Worm (Caenorhabditis elegans) whole organism, young adult: ENCODE data around the gene bath-42.

Source experiments
- B0019.2 ChIP-seq: fragments of 200-800 bp; sonication (Bioruptor generic); conservative IDR thresholded peaks from 2 replicates; pipeline ENCODE4 v1.3.6; 2022; ENCODE audit warnings: missing genetic modification reagents, missing genetic modification characterization, missing compliant biosample characterization
- C06A6.2 ChIP-seq: fragments of 200-800 bp; sonication (Bioruptor generic); conservative IDR thresholded peaks from 2 replicates; pipeline ENCODE4 v1.3.6; 2022; ENCODE audit warnings: missing genetic modification characterization, missing compliant biosample characterization
- F10E7.11 ChIP-seq: sonication (generic microtip); optimal IDR thresholded peaks from 2 replicates; lab custom pipeline; 2017; ENCODE audit warnings: mild to moderate bottlenecking, missing genetic modification characterization, moderate library complexity, missing compliant biosample characterization
- F37B4.10 ChIP-seq: fragments of 200-800 bp; sonication (Bioruptor generic); IDR thresholded peaks from 2 replicates; pipeline ENCODE4 v1.3.6; 2022; ENCODE audit warnings: missing genetic modification characterization, missing compliant biosample characterization
- F49E8.2 ChIP-seq: sonication (generic microtip); optimal IDR thresholded peaks from 3 replicates; lab custom pipeline; 2017; ENCODE audit warnings: missing genetic modification characterization, mild to moderate bottlenecking, missing compliant biosample characterization, antibody characterized with exemption, moderate library complexity; ENCODE audit not compliant: insufficient read depth
- F52B5.7 ChIP-seq: sonication (generic microtip); optimal IDR thresholded peaks from 2 replicates; lab custom pipeline; 2016; ENCODE audit warnings: mild to moderate bottlenecking, missing genetic modification characterization, missing compliant biosample characterization
- F57A8.1 ChIP-seq: fragments of 200-800 bp; sonication (Bioruptor generic); optimal IDR thresholded peaks from 2 replicates; lab custom pipeline; 2018; ENCODE audit warnings: mild to moderate bottlenecking, missing genetic modification characterization, moderate library complexity, missing compliant biosample characterization
- Y53F4B.3 ChIP-seq: fragments of 200-800 bp; sonication (Bioruptor generic); IDR thresholded peaks from 2 replicates; pipeline ENCODE4 v1.3.6; 2022; ENCODE audit warnings: missing genetic modification reagents, missing genetic modification characterization, missing compliant biosample characterization
- Y53G8AR.9 ChIP-seq: fragments of 200-800 bp; sonication (Bioruptor generic); conservative IDR thresholded peaks from 2 replicates; pipeline ENCODE4 v1.3.6; 2022; ENCODE audit warnings: missing genetic modification reagents, missing genetic modification characterization, missing compliant biosample characterization
- Y79H2A.3 ChIP-seq: fragments of 200-800 bp; sonication (Bioruptor generic); conservative IDR thresholded peaks from 2 replicates; pipeline ENCODE4 v1.3.6; 2022; ENCODE audit warnings: missing genetic modification reagents, missing genetic modification characterization, missing compliant biosample characterization
- ZK185.1 ChIP-seq: sonication (generic microtip); optimal IDR thresholded peaks from 2 replicates; lab custom pipeline; 2016; ENCODE audit warnings: mild to moderate bottlenecking, missing genetic modification characterization, missing compliant biosample characterization; ENCODE audit not compliant: poor library complexity, severe bottlenecking
- aptf-2 ChIP-seq: fragments of 200-800 bp; sonication (Bioruptor generic); conservative IDR thresholded peaks from 2 replicates; pipeline ENCODE4 v1.3.6; 2022; ENCODE audit warnings: missing genetic modification reagents, missing genetic modification characterization, missing compliant biosample characterization
- ceh-27 ChIP-seq: fragments of 200-800 bp; sonication (Bioruptor generic); optimal IDR thresholded peaks from 2 replicates; lab custom pipeline; 2018; ENCODE audit warnings: mild to moderate bottlenecking, missing genetic modification characterization, moderate library complexity, missing compliant biosample characterization
- dpff-1 ChIP-seq: sonication (generic microtip); optimal IDR thresholded peaks from 2 replicates; lab custom pipeline; 2017; ENCODE audit warnings: mild to moderate bottlenecking, missing genetic modification characterization, missing compliant biosample characterization
- dpl-1 ChIP-seq: fragments of 150-350 bp; optimal IDR thresholded peaks from 2 replicates; lab custom pipeline; 2014; ENCODE audit warnings: missing biosample characterization, missing genetic modification reagents, missing genetic modification characterization
- efl-1 ChIP-seq: fragments of 150-350 bp; optimal IDR thresholded peaks from 2 replicates; lab custom pipeline; 2014; ENCODE audit warnings: missing biosample characterization, missing genetic modification reagents, missing genetic modification characterization
- egl-44 ChIP-seq: fragments of 200-800 bp; sonication (Bioruptor generic); IDR thresholded peaks from 2 replicates; pipeline ENCODE4 v1.3.6; 2022; ENCODE audit warnings: missing genetic modification reagents, missing genetic modification characterization, missing compliant biosample characterization
- egrh-3 ChIP-seq: fragments of 200-800 bp; sonication (Bioruptor generic); IDR thresholded peaks from 2 replicates; pipeline ENCODE4 v1.3.6; 2022; ENCODE audit warnings: missing genetic modification reagents, missing genetic modification characterization, missing compliant biosample characterization
- ekl-4 ChIP-seq: fragments of 200-800 bp; sonication (Bioruptor generic); IDR thresholded peaks from 2 replicates; pipeline ENCODE4 v1.3.6; 2022; ENCODE audit warnings: missing genetic modification reagents, missing genetic modification characterization, missing compliant biosample characterization
- him-1 ChIP-seq: sonication (generic microtip); optimal IDR thresholded peaks from 2 replicates; lab custom pipeline; 2016; ENCODE audit warnings: missing genotype, missing genetic modification reagents, missing genetic modification characterization, missing compliant biosample characterization
- hlh-12 ChIP-seq: sonication (generic microtip); optimal IDR thresholded peaks from 2 replicates; lab custom pipeline; 2016; ENCODE audit warnings: missing genetic modification characterization, missing compliant biosample characterization
- hmg-20 ChIP-seq: fragments of 200-800 bp; sonication (Bioruptor generic); IDR thresholded peaks from 2 replicates; pipeline ENCODE4 v1.3.6; 2022; ENCODE audit warnings: missing genetic modification reagents, missing genetic modification characterization, missing compliant biosample characterization
- lin-26 ChIP-seq: fragments of 200-800 bp; sonication (Bioruptor generic); IDR thresholded peaks from 2 replicates; pipeline ENCODE4 v1.3.6; 2022; ENCODE audit warnings: missing genetic modification reagents, missing genetic modification characterization, missing compliant biosample characterization
- lin-35 ChIP-seq, 3 experiments: fragments of 150-350 bp in 2 of 3; sonication (generic microtip) in 1 of 3; optimal IDR thresholded peaks; 2 replicates each; lab custom pipeline; 2014 to 2018; ENCODE audit warnings: missing biosample characterization in 3 of 3, missing genetic modification characterization in 3 of 3, missing genetic modification reagents in 3 of 3
- lin-40 ChIP-seq: sonication (generic microtip); optimal IDR thresholded peaks from 2 replicates; lab custom pipeline; 2016; ENCODE audit warnings: missing genetic modification characterization, mild to moderate bottlenecking, missing compliant biosample characterization, missing genotype, missing genetic modification reagents
- lsl-1 ChIP-seq: fragments of 200-800 bp; sonication (Bioruptor generic); optimal IDR thresholded peaks from 2 replicates; lab custom pipeline; 2018; ENCODE audit warnings: mild to moderate bottlenecking, missing genetic modification characterization, moderate library complexity, missing compliant biosample characterization
- madf-10 ChIP-seq: sonication (generic microtip); optimal IDR thresholded peaks from 2 replicates; lab custom pipeline; 2016; ENCODE audit warnings: mild to moderate bottlenecking, missing genetic modification characterization, missing compliant biosample characterization
- madf-6 ChIP-seq: fragments of 200-800 bp; sonication (Bioruptor generic); IDR thresholded peaks from 2 replicates; pipeline ENCODE4 v1.3.6; 2022; ENCODE audit warnings: missing genetic modification reagents, missing genetic modification characterization, missing compliant biosample characterization
- madf-8 ChIP-seq: fragments of 200-800 bp; sonication (Bioruptor generic); conservative IDR thresholded peaks from 2 replicates; pipeline ENCODE4 v1.3.6; 2022; ENCODE audit warnings: missing genetic modification reagents, missing genetic modification characterization, missing compliant biosample characterization
- mcd-1 ChIP-seq: fragments of 200-800 bp; sonication (Bioruptor generic); IDR thresholded peaks from 2 replicates; pipeline ENCODE4 v1.3.6; 2022; ENCODE audit warnings: missing genetic modification reagents, missing genetic modification characterization, missing compliant biosample characterization
- mxl-1 ChIP-seq: sonication (generic microtip); optimal IDR thresholded peaks from 2 replicates; lab custom pipeline; 2016; ENCODE audit warnings: missing genetic modification characterization, missing compliant biosample characterization
- nfya-1 ChIP-seq: sonication (generic microtip); optimal IDR thresholded peaks from 2 replicates; lab custom pipeline; 2017; ENCODE audit warnings: antibody characterized with exemption, missing compliant biosample characterization, missing genetic modification characterization, borderline replicate concordance; ENCODE audit not compliant: insufficient read depth
- nfya-2 ChIP-seq: fragments of 200-800 bp; sonication (Bioruptor generic); IDR thresholded peaks from 2 replicates; pipeline ENCODE4 v1.3.6; 2022; ENCODE audit warnings: missing genetic modification reagents, missing genetic modification characterization, missing compliant biosample characterization
- nfyb-1 ChIP-seq: fragments of 200-800 bp; sonication (Bioruptor generic); IDR thresholded peaks from 2 replicates; pipeline ENCODE4 v1.3.6; 2022; ENCODE audit warnings: missing genetic modification reagents, missing genetic modification characterization, missing compliant biosample characterization
- nhr-120 ChIP-seq: fragments of 200-800 bp; sonication (Bioruptor generic); IDR thresholded peaks from 2 replicates; pipeline ENCODE4 v1.3.6; 2022; ENCODE audit warnings: missing genetic modification characterization, missing compliant biosample characterization
- nhr-27 ChIP-seq: fragments of 200-800 bp; sonication (Bioruptor generic); optimal IDR thresholded peaks from 2 replicates; lab custom pipeline; 2018; ENCODE audit warnings: mild to moderate bottlenecking, missing genetic modification characterization, moderate library complexity, missing compliant biosample characterization
- nhr-90 ChIP-seq: sonication (generic microtip); optimal IDR thresholded peaks from 2 replicates; lab custom pipeline; 2016; ENCODE audit warnings: missing genotype, mild to moderate bottlenecking, missing genetic modification characterization, missing compliant biosample characterization
- pha-4 ChIP-seq: fragments of 150-350 bp; sonication (generic microtip); optimal IDR thresholded peaks from 2 replicates; lab custom pipeline; 2014; ENCODE audit warnings: missing biosample characterization, missing genetic modification reagents, missing genetic modification characterization
- rec-8 ChIP-seq, 2 experiments: sonication (generic microtip); optimal IDR thresholded peaks; 2 replicates each; lab custom pipeline; 2016; ENCODE audit warnings: mild to moderate bottlenecking in 2 of 2, missing genetic modification characterization in 2 of 2, missing genetic modification reagents in 2 of 2, missing genotype in 2 of 2, missing biosample characterization in 1 of 2, missing compliant biosample characterization in 1 of 2, moderate library complexity in 1 of 2
- repo-1 ChIP-seq: sonication (generic microtip); optimal IDR thresholded peaks from 2 replicates; lab custom pipeline; 2017; ENCODE audit warnings: mild to moderate bottlenecking, missing genetic modification characterization, missing compliant biosample characterization
- sdz-38 ChIP-seq: sonication (generic microtip); optimal IDR thresholded peaks from 2 replicates; lab custom pipeline; 2016; ENCODE audit warnings: missing genotype, missing genetic modification characterization, missing compliant biosample characterization
- tbx-9 ChIP-seq: sonication (generic microtip); optimal IDR thresholded peaks from 2 replicates; lab custom pipeline; 2016; ENCODE audit warnings: borderline replicate concordance, missing genetic modification characterization, inconsistent platforms, missing compliant biosample characterization
- tlf-1 ChIP-seq: fragments of 200-800 bp; sonication (Bioruptor generic); optimal IDR thresholded peaks from 2 replicates; lab custom pipeline; 2018; ENCODE audit warnings: mild to moderate bottlenecking, missing genetic modification characterization, missing compliant biosample characterization
- xnd-1 ChIP-seq: sonication (generic microtip); optimal IDR thresholded peaks from 2 replicates; lab custom pipeline; 2016; ENCODE audit warnings: missing genotype, missing genetic modification reagents, missing genetic modification characterization, missing compliant biosample characterization
- zim-3 ChIP-seq: sonication (generic microtip); optimal IDR thresholded peaks from 2 replicates; lab custom pipeline; 2017; ENCODE audit warnings: mild to moderate bottlenecking, missing genetic modification characterization, moderate library complexity, missing compliant biosample characterization
- ztf-22 ChIP-seq: fragments of 200-800 bp; sonication (Bioruptor generic); optimal IDR thresholded peaks from 2 replicates; lab custom pipeline; 2018; ENCODE audit warnings: mild to moderate bottlenecking, missing genetic modification characterization, moderate library complexity, missing compliant biosample characterization
- ztf-28 ChIP-seq: fragments of 200-800 bp; sonication (Bioruptor generic); IDR thresholded peaks from 2 replicates; pipeline ENCODE4 v1.3.6; 2022; ENCODE audit warnings: missing genetic modification reagents, missing genetic modification characterization, missing compliant biosample characterization

The bath-42 gene

ce11 chrIII:8130177-8130902, 32.8 kb downstream of the bath-42 start, which contains the start of the genes rpl-21 and C14B9.10 (continued):
- no peak for TF ChIP-seq lin-26 (GFP tag; lab: Robert Waterston, UW)
- no peak for TF ChIP-seq egl-44 (GFP tag; lab: Robert Waterston, UW)
- TF ChIP-seq mcd-1 (GFP tag; lab: Robert Waterston, UW), result peak; percentile 80
- TF ChIP-seq F52B5.7 (tag; lab: Kevin White, UChicago), result no peak
- TF ChIP-seq aptf-2, result no peak
- TF ChIP-seq tbx-9 (tag; lab: Kevin White, UChicago), result no peak
- no peak for TF ChIP-seq F37B4.10 (GFP tag; lab: Robert Waterston, UW)
- TF ChIP-seq egrh-3 (GFP tag; lab: Robert Waterston, UW), result no peak
- TF ChIP-seq dpff-1 (tag; lab: Kevin White, UChicago), result no peak
- no peak for TF ChIP-seq repo-1 (tag; lab: Kevin White, UChicago)
- TF ChIP-seq him-1 (tag; lab: Kevin White, UChicago), result peak; percentile 65
- TF ChIP-seq F10E7.11 (tag; lab: Kevin White, UChicago), result no peak
- TF ChIP-seq lsl-1, result peak; percentile 96
- TF ChIP-seq madf-6 (GFP tag; lab: Robert Waterston, UW), result peak; percentile 92
- peak in 1 of 3 experiments; percentile 67 for TF ChIP-seq lin-35 (GFP tag; optimal IDR thresholded peaks at IDR 0.05; lab: Kevin White, UChicago)
- 0 out of 2 replicates have a peak, but pooled peaks have one; percentile 22 for TF ChIP-seq ztf-28
- TF ChIP-seq hlh-12, result no peak
- no peak for TF ChIP-seq nfya-1 (tag; lab: Kevin White, UChicago)
- TF ChIP-seq rec-8 (tag; optimal IDR thresholded peaks at IDR 0.05; lab: Kevin White, UChicago), result peak in 1 of 2 experiments; percentile 46
- TF ChIP-seq nhr-120 (GFP tag; lab: Robert Waterston, UW), result no peak
- peak; percentile 30 for TF ChIP-seq dpl-1 (GFP tag; lab: Kevin White, UChicago)
- no peak for TF ChIP-seq nhr-27
- TF ChIP-seq ztf-22 (GFP tag; lab: Kevin White, UChicago), result no peak
- TF ChIP-seq pha-4, result peak; percentile 76
- TF ChIP-seq ZK185.1 (tag; lab: Kevin White, UChicago), result peak; percentile 66
- 0 out of 2 replicates have a peak, but pooled peaks have one; percentile 4 for TF ChIP-seq B0019.2 (GFP tag; lab: Robert Waterston, UW)
- TF ChIP-seq Y53G8AR.9 (GFP tag; lab: Robert Waterston, UW), result peak; percentile 52; the same call in 1 of the 2 replicates
- no peak for TF ChIP-seq sdz-38
- TF ChIP-seq madf-8 (GFP tag; lab: Robert Waterston, UW), result peak; percentile 53
- TF ChIP-seq Y79H2A.3, result no peak
- no peak for TF ChIP-seq nfya-2 (GFP tag; lab: Robert Waterston, UW)
- peak; percentile 74 for TF ChIP-seq nfyb-1 (GFP tag; lab: Robert Waterston, UW)
- no peak for TF ChIP-seq zim-3 (tag; lab: Kevin White, UChicago)
- TF ChIP-seq mxl-1 (tag; lab: Kevin White, UChicago), result no peak
- no peak for TF ChIP-seq Y53F4B.3 (GFP tag; lab: Robert Waterston, UW)
- no peak for TF ChIP-seq hmg-20 (GFP tag; lab: Robert Waterston, UW)
- peak; percentile 82 for TF ChIP-seq tlf-1
- peak; percentile 82 for TF ChIP-seq F49E8.2 (tag; lab: Kevin White, UChicago)
- TF ChIP-seq xnd-1, result peak; percentile 60
- TF ChIP-seq lin-40 (tag; lab: Kevin White, UChicago), result peak; percentile 46
- TF ChIP-seq ceh-27 (GFP tag; lab: Kevin White, UChicago), result peak; percentile 79
- peak; percentile 66; the same call in 1 of the 2 replicates for TF ChIP-seq ekl-4
- no peak for TF ChIP-seq F57A8.1 (GFP tag; lab: Kevin White, UChicago)
- TF ChIP-seq nhr-90 (tag; lab: Kevin White, UChicago), result no peak
- no peak for TF ChIP-seq C06A6.2 (GFP tag; lab: Robert Waterston, UW)
- TF ChIP-seq madf-10 (tag; lab: Kevin White, UChicago), result peak; percentile 26
- peak; percentile 55 for TF ChIP-seq efl-1 (GFP tag; lab: Kevin White, UChicago)
